Worm (Caenorhabditis elegans): ENCODE measurements around the gene C05C10.5.

DNA sequence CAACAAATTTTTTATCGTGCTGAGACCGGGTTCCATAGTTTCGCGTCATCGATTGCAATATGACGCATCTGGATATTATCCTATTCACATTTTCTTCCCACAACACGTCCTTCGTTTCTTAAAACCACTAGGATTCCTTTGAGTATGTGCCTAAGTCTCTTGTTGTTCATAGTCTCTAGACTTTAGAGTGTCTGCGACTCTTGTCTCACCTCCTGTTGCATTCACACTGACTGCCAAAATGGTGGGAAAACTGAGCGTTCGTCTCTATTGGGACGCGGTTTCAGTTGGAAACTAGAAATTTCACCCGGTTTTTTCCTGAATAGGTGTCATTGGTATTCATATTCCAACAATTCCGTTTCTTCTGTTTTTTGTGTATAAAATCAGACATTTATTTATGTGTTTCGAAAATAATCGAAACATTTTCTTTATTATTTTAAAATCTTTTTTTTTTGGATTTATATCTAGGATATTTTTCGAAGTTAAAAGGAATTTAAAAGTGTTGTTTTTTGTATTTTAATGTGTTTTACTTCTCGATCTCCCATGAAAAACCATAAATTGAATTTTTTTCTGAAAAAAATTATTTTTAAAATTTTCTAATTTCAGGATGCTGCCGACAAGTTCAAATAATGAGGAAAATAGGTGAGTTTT lies 17.1 kb upstream of the C05C10.5 start, which contains the start of gene C05C10.2:
- TF ChIP-seq fkh-4 (tag; optimal IDR thresholded peaks at IDR 0.05; ENCODE audit: borderline replicate concordance) = no peak
- TF ChIP-seq unc-130 (tag; optimal IDR thresholded peaks at IDR 0.05) = no peak
- no peak for TF ChIP-seq lin-15B (tag; optimal IDR thresholded peaks at IDR 0.05)
- no peak for TF ChIP-seq nhr-11 (tag; optimal IDR thresholded peaks at IDR 0.05)
- no peak for TF ChIP-seq snpc-4 (tag; optimal IDR thresholded peaks at IDR 0.05)
- TF ChIP-seq C34B4.2 (tag; optimal IDR thresholded peaks at IDR 0.05) = no peak
- no peak for TF ChIP-seq jun-1 (tag; optimal IDR thresholded peaks at IDR 0.05)
- TF ChIP-seq fkh-10 (GFP tag; optimal IDR thresholded peaks at IDR 0.05) = no peak
- TF ChIP-seq nhr-28 (tag; optimal IDR thresholded peaks at IDR 0.05) = no peak
